Fruit fly (Drosophila melanogaster): ENCODE data around the gene CG12289.

CG12289 gene

dm6 chr3L:11472388-11472787 lies 14.1 kb upstream of the CG12289 start:
- no peak for TF ChIP-seq CG6808 (GFP tag; optimal IDR thresholded peaks at IDR 0.05)
- peak; percentile 92 for TF ChIP-seq dsx (GFP tag; optimal IDR thresholded peaks at IDR 0.05; ENCODE audit: poor library complexity, severe bottlenecking)

dm6 chr3L:11466985-11467384 lies 8.7 kb upstream of the CG12289 start:
- TF ChIP-seq Hr38 (GFP tag; optimal IDR thresholded peaks at IDR 0.05) (no peak), Eip93F (GFP tag; optimal IDR thresholded peaks at IDR 0.05) (no peak), Hr39 (GFP tag; optimal IDR thresholded peaks at IDR 0.05) (no peak), Eip75B (GFP tag; optimal IDR thresholded peaks at IDR 0.05) (no peak), ss (GFP tag; optimal IDR thresholded peaks at IDR 0.05) (no peak), CG10631 (GFP tag; optimal IDR thresholded peaks at IDR 0.05) (peak; percentile 49), Sox15 (GFP tag; optimal IDR thresholded peaks at IDR 0.05) (no peak), Lpt (GFP tag; optimal IDR thresholded peaks at IDR 0.05) (no peak), CG16779 (tag; optimal IDR thresholded peaks at IDR 0.05) (no peak), CG4318 (GFP tag; optimal IDR thresholded peaks at IDR 0.05) (no peak), CG6163 (GFP tag; IDR thresholded peaks at IDR 0.05) (no peak), pdm3 (GFP tag; optimal IDR thresholded peaks at IDR 0.05) (no peak), dsx (GFP tag; optimal IDR thresholded peaks at IDR 0.05; ENCODE audit: poor library complexity, severe bottlenecking) (peak; percentile 76), Met (GFP tag; optimal IDR thresholded peaks at IDR 0.05) (no peak), esn (GFP tag; optimal IDR thresholded peaks at IDR 0.05) (peak; percentile 45), Blimp-1 (GFP tag; optimal IDR thresholded peaks at IDR 0.05) (no peak), fd85E (GFP tag; optimal IDR thresholded peaks at IDR 0.05) (no peak), CG6854 (GFP tag; optimal IDR thresholded peaks at IDR 0.05) (no peak), Ets96B (tag; optimal IDR thresholded peaks at IDR 0.05) (peak; percentile 54), Smox (GFP tag; optimal IDR thresholded peaks at IDR 0.05) (no peak), spab (GFP tag; optimal IDR thresholded peaks at IDR 0.05) (peak; percentile 19), CG9139 (GFP tag; optimal IDR thresholded peaks at IDR 0.05) (no peak), dac (GFP tag; optimal IDR thresholded peaks at IDR 0.05) (no peak), Sox14 (GFP tag; optimal IDR thresholded peaks at IDR 0.05) (no peak), cyc (GFP tag; optimal IDR thresholded peaks at IDR 0.05) (peak; percentile 12), Ets21C (GFP tag; optimal IDR thresholded peaks at IDR 0.05) (no peak), CG31627 (GFP tag; optimal IDR thresholded peaks at IDR 0.05) (no peak), topi (GFP tag; optimal IDR thresholded peaks at IDR 0.05) (no peak), eg (GFP tag; IDR thresholded peaks at IDR 0.05) (no peak), CG8119 (GFP tag; IDR thresholded peaks at IDR 0.05) (no peak), CG6792 (GFP tag; optimal IDR thresholded peaks at IDR 0.05) (peak; percentile 20), CG10669 (GFP tag; optimal IDR thresholded peaks at IDR 0.05) (no peak), CG8632 (GFP tag; optimal IDR thresholded peaks at IDR 0.05) (peak; percentile 55), CG11902 (GFP tag; optimal IDR thresholded peaks at IDR 0.05) (no peak), CG11294 (GFP tag; IDR thresholded peaks at IDR 0.05) (no peak), Hr4 (GFP tag; optimal IDR thresholded peaks at IDR 0.05) (no peak), CG3919 (GFP tag; optimal IDR thresholded peaks at IDR 0.05) (peak; percentile 8), Gug (GFP tag; IDR thresholded peaks at IDR 0.05) (no peak), Sox102F (GFP tag; optimal IDR thresholded peaks at IDR 0.05) (peak; percentile 4), salr (GFP tag; optimal IDR thresholded peaks at IDR 0.05) (peak in 1 of 2 experiments; percentile 4), vri (GFP tag; optimal IDR thresholded peaks at IDR 0.05) (no peak), CG1621 (tag; optimal IDR thresholded peaks at IDR 0.05) (no peak), lz (GFP tag; optimal IDR thresholded peaks at IDR 0.05) (peak; percentile 5), CG11762 (GFP tag; optimal IDR thresholded peaks at IDR 0.05; ENCODE audit: insufficient read depth) (no peak), CG34406 (GFP tag; optimal IDR thresholded peaks at IDR 0.05) (peak; percentile 47), net (GFP tag; optimal IDR thresholded peaks at IDR 0.05) (no peak), svp (GFP tag) (no peak), CG15336 (GFP tag; IDR thresholded peaks at IDR 0.05) (no peak), achi (GFP tag; optimal IDR thresholded peaks at IDR 0.05) (peak; percentile 53), CG6276 (GFP tag; optimal IDR thresholded peaks at IDR 0.05) (no peak)

All from whole organism, prepupa.